Worm (Caenorhabditis elegans): ENCODE data around the gene drh-1.

- no peak for TF ChIP-seq daf-12 (tag; optimal IDR thresholded peaks at IDR 0.05)
- TF ChIP-seq ama-1 (optimal IDR thresholded peaks at IDR 0.05), result no peak
- no peak for TF ChIP-seq nhr-10 (tag; optimal IDR thresholded peaks at IDR 0.05)
- TF ChIP-seq nhr-76 (tag; optimal IDR thresholded peaks at IDR 0.05), result no peak
- TF ChIP-seq snpc-4 (tag; optimal IDR thresholded peaks at IDR 0.05), result no peak
- TF ChIP-seq nhr-77 (tag; optimal IDR thresholded peaks at IDR 0.05), result no peak
These were observed 10.8 kb downstream of the drh-1 start, which contains the start of gene F15B10.3 for ce11 chrIV:6602376-6602775.

Measured in whole organism, L4 larva.